Fruit fly (Drosophila melanogaster): ENCODE measurements around the gene uif.

DNA sequence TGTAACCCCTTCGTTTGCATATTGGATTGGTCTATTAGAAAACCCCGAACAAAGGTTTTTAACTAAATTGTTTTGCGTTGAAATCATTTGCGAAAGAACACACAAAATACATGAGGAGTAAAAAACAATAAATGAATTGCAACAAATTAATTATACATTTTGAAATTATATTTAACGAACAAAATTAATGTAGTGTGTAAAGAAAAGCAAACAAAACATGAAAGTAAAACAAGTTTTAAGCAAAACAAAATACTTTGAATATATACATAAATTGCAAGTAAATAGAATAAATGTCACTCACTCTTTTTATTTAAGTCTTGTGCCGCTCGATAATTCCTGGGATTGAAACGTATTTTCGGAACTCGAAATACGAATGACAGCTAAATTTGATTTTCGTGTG, 78.3 kb downstream of the uif start, which contains the start of gene CG43232:
- TF ChIP-seq CG8159 (tag; optimal IDR thresholded peaks at IDR 0.05) (no peak), CG15710 (tag; optimal IDR thresholded peaks at IDR 0.05) (no peak), CG10348 (GFP tag; IDR thresholded peaks at IDR 0.05) (no peak), Pif1A (GFP tag; optimal IDR thresholded peaks at IDR 0.05) (no peak), CG14655 (GFP tag; optimal IDR thresholded peaks at IDR 0.05) (no peak)

Measured in whole organism, pupa.